Worm (Caenorhabditis elegans): ENCODE data around the gene K02A2.1.

DNA sequence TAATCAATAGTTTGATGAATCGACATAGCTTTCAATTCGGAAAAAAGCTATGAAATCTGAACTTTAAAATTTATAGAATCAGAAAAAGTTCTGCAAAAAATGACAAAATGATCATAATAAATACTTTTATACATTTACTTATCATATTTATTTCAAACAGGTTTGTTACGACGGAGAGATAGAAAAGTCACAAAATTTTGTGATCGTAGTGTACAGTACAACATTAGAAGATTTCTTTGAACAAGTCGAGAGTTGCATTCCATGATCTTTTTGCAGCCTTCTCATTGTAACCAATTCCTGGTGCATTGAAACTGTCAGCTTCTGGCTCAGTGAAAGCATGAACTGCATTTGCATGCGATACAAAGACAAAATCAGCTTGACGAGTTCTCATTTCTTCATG, 21.1 kb downstream of the K02A2.1 start, which contains the start of gene D1022.3:
- no peak for TF ChIP-seq ama-1 (optimal IDR thresholded peaks at IDR 0.05)
- no peak for TF ChIP-seq syd-9 (tag; optimal IDR thresholded peaks at IDR 0.05)
- no peak for TF ChIP-seq T23F11.4 (GFP tag; optimal IDR thresholded peaks at IDR 0.05)
- TF ChIP-seq pha-4 (tag; optimal IDR thresholded peaks at IDR 0.05): no peak
- no peak for TF ChIP-seq ahr-1 (tag; optimal IDR thresholded peaks at IDR 0.05)
- no peak for TF ChIP-seq mec-3 (tag; optimal IDR thresholded peaks at IDR 0.05; ENCODE audit: borderline replicate concordance)
- TF ChIP-seq pqm-1 (tag; optimal IDR thresholded peaks at IDR 0.05): no peak
- TF ChIP-seq C38D4.7 (GFP tag; optimal IDR thresholded peaks at IDR 0.05): no peak
- no peak for TF ChIP-seq ceh-30 (tag; optimal IDR thresholded peaks at IDR 0.05)
- no peak for TF ChIP-seq hlh-8 (tag; optimal IDR thresholded peaks at IDR 0.05)
- TF ChIP-seq fkh-10 (GFP tag; optimal IDR thresholded peaks at IDR 0.05): no peak
- TF ChIP-seq che-1 (tag; optimal IDR thresholded peaks at IDR 0.05): no peak
